Fruit fly (Drosophila melanogaster) whole organism, embryonic: ENCODE data around the gene CG15818.

Experiments
- Asciz ChIP-seq: fragments of 200-800 bp; sonication (Bioruptor generic); optimal IDR thresholded peaks from 2 replicates; lab custom pipeline; 2017; ENCODE audit warnings: missing biosample characterization, mild to moderate bottlenecking, missing genetic modification characterization, missing genetic modification reagents
- CG11504 ChIP-seq: fragments of 200-800 bp; sonication (Bioruptor generic); optimal IDR thresholded peaks from 3 replicates; lab custom pipeline; 2019; ENCODE audit warnings: missing biosample characterization, mild to moderate bottlenecking, missing genetic modification characterization, moderate library complexity
- CG14965 ChIP-seq: fragments of 200-800 bp; sonication (Bioruptor generic); optimal IDR thresholded peaks from 2 replicates; lab custom pipeline; 2016; ENCODE audit warnings: missing biosample characterization, missing genetic modification characterization, borderline replicate concordance
- CG18599 ChIP-seq: fragments of 200-800 bp; sonication (Bioruptor generic); optimal IDR thresholded peaks from 3 replicates; lab custom pipeline; 2017; ENCODE audit warnings: missing biosample characterization, missing genetic modification characterization, mild to moderate bottlenecking, moderate library complexity, missing genetic modification reagents
- CG4328 ChIP-seq: fragments of 200-800 bp; sonication (Bioruptor generic); optimal IDR thresholded peaks from 3 replicates; lab custom pipeline; 2017; ENCODE audit warnings: missing biosample characterization, missing genetic modification reagents, missing genetic modification characterization
- Nf-YB ChIP-seq: fragments of 200-800 bp; sonication (Bioruptor generic); optimal IDR thresholded peaks from 3 replicates; lab custom pipeline; 2019; ENCODE audit warnings: missing biosample characterization, mild to moderate bottlenecking, missing genetic modification characterization, moderate library complexity
- Xbp1 ChIP-seq: fragments of 200-800 bp; sonication (Bioruptor generic); optimal IDR thresholded peaks from 3 replicates; lab custom pipeline; 2016; ENCODE audit warnings: missing biosample characterization, mild to moderate bottlenecking, missing genetic modification characterization
- corto ChIP-seq: fragments of 200-800 bp; sonication (Bioruptor generic); optimal IDR thresholded peaks from 2 replicates; lab custom pipeline; 2016; ENCODE audit warnings: missing biosample characterization, mild to moderate bottlenecking, missing genetic modification characterization, moderate library complexity
- dimm ChIP-seq: fragments of 200-800 bp; sonication (Bioruptor generic); IDR thresholded peaks from 2 replicates; pipeline ENCODE4 v1.3.6; 2022; ENCODE audit warnings: missing biosample characterization, missing genetic modification characterization
- phol ChIP-seq: fragments of 200-800 bp; sonication (Bioruptor generic); optimal IDR thresholded peaks from 3 replicates; lab custom pipeline; 2018; ENCODE audit warnings: missing biosample characterization, mild to moderate bottlenecking, missing genetic modification characterization, moderate library complexity
- scrt ChIP-seq: fragments of 200-800 bp; sonication (Bioruptor generic); optimal IDR thresholded peaks from 2 replicates; lab custom pipeline; 2018; ENCODE audit warnings: missing biosample characterization, mild to moderate bottlenecking, missing genetic modification characterization, moderate library complexity

dm6 chr2L:7404923-7405322 lies 5.8 kb upstream of the CG15818 start, which contains the start of gene CG5177:
- TF ChIP-seq Xbp1 (no peak), Asciz (no peak), dimm (no peak), Nf-YB (GFP tag; lab: Kevin White, UChicago) (no peak), phol (tag; lab: Kevin White, UChicago) (no peak), CG4328 (GFP tag; lab: Kevin White, UChicago) (no peak), CG18599 (GFP tag; lab: Kevin White, UChicago) (no peak), corto (no peak), CG11504 (tag; lab: Kevin White, UChicago) (no peak), CG14965 (GFP tag; lab: Kevin White, UChicago) (no peak), scrt (GFP tag; lab: Kevin White, UChicago) (no peak)
